Fruit fly (Drosophila melanogaster): ENCODE measurements around the gene CG17141.

Gene CG17141

DNA sequence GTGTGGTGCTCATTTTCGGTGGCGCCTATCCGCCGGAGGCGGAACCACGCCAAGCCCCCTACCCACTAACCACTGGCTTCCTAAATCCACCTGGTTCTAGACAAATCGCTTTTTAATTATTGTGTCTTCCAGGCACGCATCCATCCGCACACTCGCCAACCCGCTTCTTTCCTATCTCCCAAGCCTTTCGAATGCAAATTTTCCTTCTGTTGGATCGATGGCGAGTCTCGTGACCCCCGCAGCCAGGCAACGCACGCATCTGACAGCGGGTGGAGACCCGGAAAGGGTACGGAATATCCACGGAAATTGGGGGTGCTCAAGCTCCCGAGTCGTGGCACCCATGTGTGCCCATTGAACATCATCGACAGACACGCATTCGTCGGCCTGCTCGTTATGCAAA, 40.2 kb downstream of the CG17141 start, which contains the start of gene CG13842:
CG13842 (minus strand) TSS at position 101 of the 400 bp plus-strand sequence.
- TF ChIP-seq Dref (GFP tag; IDR thresholded peaks at IDR 0.05) (0 out of 2 replicates have a peak, but pooled peaks have one; percentile 9), trh (GFP tag; optimal IDR thresholded peaks at IDR 0.05) (no peak), vvl (GFP tag; IDR thresholded peaks at IDR 0.05) (0 out of 2 replicates have a peak, but pooled peaks have one; percentile 10), CG33557 (GFP tag; optimal IDR thresholded peaks at IDR 0.05) (no peak)

DNA sequence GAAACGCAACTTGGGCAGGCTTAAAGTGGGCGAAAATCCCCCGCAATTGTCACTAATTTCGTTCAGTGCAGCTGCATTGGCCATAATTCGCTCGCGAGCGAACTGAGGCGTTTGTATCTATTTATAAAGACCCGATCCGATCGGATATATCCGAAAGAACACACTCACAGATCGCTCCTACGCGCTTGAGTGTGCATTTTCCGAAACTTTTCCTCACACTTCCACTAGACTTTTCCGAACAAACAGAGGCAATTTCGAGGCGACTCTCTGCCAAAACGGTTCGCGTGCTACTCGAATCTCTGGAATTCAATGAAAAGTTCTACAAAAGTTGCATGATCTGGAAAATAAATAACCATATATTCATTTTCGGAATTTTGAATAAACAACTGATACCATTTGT, 45.6 kb downstream of the CG17141 start, which contains the start of the genes CG6972 and CCAP:
CG6972 (plus strand) TSS at position 215 of the 400 bp plus-strand sequence.
CCAP (minus strand) TSS at position 292 of the 400 bp plus-strand sequence.
- TF ChIP-seq bbx (GFP tag; IDR thresholded peaks at IDR 0.05; ENCODE audit: partially characterized antibody) = no peak
- peak; percentile 21 for TF ChIP-seq sd (tag; optimal IDR thresholded peaks at IDR 0.05)
- TF ChIP-seq Deaf1 (tag; optimal IDR thresholded peaks at IDR 0.05) = peak; percentile 72
- TF ChIP-seq Hr51 (GFP tag; optimal IDR thresholded peaks at IDR 0.05) = no peak
- peak; percentile 63; the same call in 1 of the 3 replicates for TF ChIP-seq z (GFP tag; IDR thresholded peaks at IDR 0.05)
- TF ChIP-seq CG9932 (GFP tag; IDR thresholded peaks at IDR 0.05) = 0 out of 2 replicates have a peak, but pooled peaks have one; percentile 23
- no peak for TF ChIP-seq trh (GFP tag; optimal IDR thresholded peaks at IDR 0.05)
- TF ChIP-seq CG34224 (GFP tag; IDR thresholded peaks at IDR 0.05; ENCODE audit: partially characterized antibody) = no peak
- TF ChIP-seq shn (GFP tag; optimal IDR thresholded peaks at IDR 0.05) = no peak
- TF ChIP-seq chinmo (GFP tag; IDR thresholded peaks at IDR 0.05; ENCODE audit: partially characterized antibody) = no peak
- no peak for TF ChIP-seq prd (optimal IDR thresholded peaks at IDR 0.05)
- peak; percentile 20; the same call in 1 of the 3 replicates for TF ChIP-seq prd (GFP tag; IDR thresholded peaks at IDR 0.05)
- TF ChIP-seq sens (GFP tag) = peak; percentile 50
- no peak for TF ChIP-seq HLH54F (GFP tag; optimal IDR thresholded peaks at IDR 0.05)

DNA sequence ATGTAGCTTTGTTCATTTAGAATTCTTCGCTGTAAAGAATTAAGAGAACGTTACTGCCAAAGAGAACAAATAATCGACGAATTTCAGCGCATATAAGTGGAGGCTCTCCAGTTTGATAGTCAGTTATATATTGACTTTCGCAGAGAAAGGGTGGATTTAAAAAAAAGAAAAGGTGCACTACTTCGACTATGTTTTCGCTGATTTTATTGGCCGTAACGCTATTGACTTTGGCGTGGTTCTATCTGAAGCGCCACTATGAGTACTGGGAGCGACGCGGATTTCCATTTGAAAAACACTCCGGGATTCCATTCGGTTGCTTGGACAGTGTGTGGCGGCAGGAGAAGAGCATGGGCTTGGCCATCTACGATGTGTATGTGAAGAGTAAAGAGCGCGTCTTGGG, 49.2 kb downstream of the CG17141 start, which contains the start of gene Cyp6d4:
Cyp6d4 (plus strand) TSS at position 112 of the 400 bp plus-strand sequence.
- TF ChIP-seq Ptx1 (GFP tag; IDR thresholded peaks at IDR 0.05) = no peak
- no peak for TF ChIP-seq hkb (optimal IDR thresholded peaks at IDR 0.05)
- TF ChIP-seq hkb (GFP tag; IDR thresholded peaks at IDR 0.05) = no peak
- 0 out of 2 replicates have a peak, but pooled peaks have one; percentile 29 for TF ChIP-seq CG32532 (GFP tag; IDR thresholded peaks at IDR 0.05)
- TF ChIP-seq gsb (GFP tag; IDR thresholded peaks at IDR 0.05) = no peak
- TF ChIP-seq CG10959 (GFP tag; IDR thresholded peaks at IDR 0.05) = no peak
- no peak for TF ChIP-seq CG14860 (GFP tag; IDR thresholded peaks at IDR 0.05; ENCODE audit: partially characterized antibody)
- peak in 1 of 2 experiments; percentile 19 for TF ChIP-seq Trl (optimal IDR thresholded peaks at IDR 0.05)
- TF ChIP-seq Trl (GFP tag; optimal IDR thresholded peaks at IDR 0.05) = no peak
- no peak for TF ChIP-seq Dref (GFP tag; IDR thresholded peaks at IDR 0.05)
- peak; percentile 82 for TF ChIP-seq CG3163 (GFP tag; optimal IDR thresholded peaks at IDR 0.05)
- TF ChIP-seq CG8765 (GFP tag; IDR thresholded peaks at IDR 0.05) = no peak
- no peak for TF ChIP-seq Fer1 (GFP tag; optimal IDR thresholded peaks at IDR 0.05)
- TF ChIP-seq emc (GFP tag; optimal IDR thresholded peaks at IDR 0.05) = no peak
- no peak for TF ChIP-seq pb (GFP tag; optimal IDR thresholded peaks at IDR 0.05)
- TF ChIP-seq CG13624 (GFP tag; optimal IDR thresholded peaks at IDR 0.05) = no peak
- TF ChIP-seq ase (GFP tag; IDR thresholded peaks at IDR 0.05) = no peak
- no peak for TF ChIP-seq Mrtf (GFP tag; IDR thresholded peaks at IDR 0.05)
- no peak for TF ChIP-seq CG9932 (GFP tag; IDR thresholded peaks at IDR 0.05)
- TF ChIP-seq CG2889 (GFP tag; IDR thresholded peaks at IDR 0.05) = no peak
